Worm (Caenorhabditis elegans): Measurements from ENCODE around the gene T05C3.2.

DNA sequence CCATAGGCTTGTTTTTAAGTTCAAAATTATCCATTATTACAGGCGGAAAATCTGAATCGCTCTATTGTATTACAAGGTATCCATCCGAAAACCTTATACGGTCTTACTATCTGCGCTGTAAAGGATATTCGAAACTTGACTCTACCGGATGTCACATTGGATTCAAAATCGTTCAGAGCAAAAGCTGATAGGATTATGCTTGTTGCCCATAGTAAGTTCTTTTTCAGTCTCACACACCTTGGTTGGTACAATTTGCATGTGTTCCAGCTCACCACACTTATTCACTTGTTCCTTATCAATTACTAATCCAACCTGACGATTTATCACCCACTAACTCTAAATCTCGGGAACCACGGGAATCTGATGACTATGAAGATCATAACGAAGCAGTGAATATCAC, 34.1 kb downstream of the T05C3.2 start:
- TF ChIP-seq him-1 (tag; optimal IDR thresholded peaks at IDR 0.05) (no peak), dao-5 (tag; optimal IDR thresholded peaks at IDR 0.05) (no peak), W03F9.2 (tag; optimal IDR thresholded peaks at IDR 0.05) (no peak)
